Worm (Caenorhabditis elegans) whole organism, late embryonic: ENCODE measurements around the gene Y56A3A.33.

Source experiments
- C38D4.7 ChIP-seq: fragments of 200-800 bp; sonication (Bioruptor generic); optimal IDR thresholded peaks from 2 replicates; lab custom pipeline; 2018; ENCODE audit warnings: mild to moderate bottlenecking, missing genetic modification characterization, moderate library complexity, missing compliant biosample characterization
- K02D7.2 ChIP-seq: sonication (generic microtip); optimal IDR thresholded peaks from 2 replicates; lab custom pipeline; 2017; ENCODE audit warnings: mild to moderate bottlenecking, missing genetic modification characterization, missing compliant biosample characterization
- T23F11.4 ChIP-seq: fragments of 200-800 bp; sonication (Bioruptor generic); optimal IDR thresholded peaks from 2 replicates; lab custom pipeline; 2018; ENCODE audit warnings: mild to moderate bottlenecking, missing genetic modification characterization, missing compliant biosample characterization
- ama-1 ChIP-seq: fragments of 150-350 bp; optimal IDR thresholded peaks from 2 replicates; lab custom pipeline; 2014
- che-1 ChIP-seq: sonication (generic microtip); optimal IDR thresholded peaks from 2 replicates; lab custom pipeline; 2016; ENCODE audit warnings: mild to moderate bottlenecking, missing genetic modification characterization, missing compliant biosample characterization
- hlh-13 ChIP-seq: fragments of 200-800 bp; sonication (Bioruptor generic); optimal IDR thresholded peaks from 2 replicates; lab custom pipeline; 2018; ENCODE audit warnings: mild to moderate bottlenecking, missing genetic modification characterization, missing compliant biosample characterization
- lim-6 ChIP-seq: sonication (generic microtip); optimal IDR thresholded peaks from 2 replicates; lab custom pipeline; 2016; ENCODE audit warnings: missing genetic modification characterization, missing compliant biosample characterization
- lin-11 ChIP-seq: fragments of 200-800 bp; sonication (Bioruptor generic); optimal IDR thresholded peaks from 2 replicates; lab custom pipeline; 2018; ENCODE audit warnings: mild to moderate bottlenecking, missing genetic modification characterization, missing compliant biosample characterization
- nfya-1 ChIP-seq: sonication (generic microtip); optimal IDR thresholded peaks from 2 replicates; lab custom pipeline; 2017; ENCODE audit warnings: missing genetic modification characterization, mild to moderate bottlenecking, missing compliant biosample characterization, antibody characterized with exemption, moderate library complexity
- nhr-11 ChIP-seq: fragments of 150-350 bp; optimal IDR thresholded peaks from 2 replicates; lab custom pipeline; 2014; ENCODE audit warnings: missing biosample characterization, missing genetic modification characterization
- pat-9 ChIP-seq: fragments of 200-800 bp; sonication (Bioruptor generic); optimal IDR thresholded peaks from 2 replicates; lab custom pipeline; 2018; ENCODE audit warnings: mild to moderate bottlenecking, missing genetic modification characterization, moderate library complexity, missing compliant biosample characterization
- pqm-1 ChIP-seq: sonication (generic microtip); optimal IDR thresholded peaks from 2 replicates; lab custom pipeline; 2016; ENCODE audit warnings: missing genetic modification characterization, missing compliant biosample characterization
- sox-4 ChIP-seq: sonication (generic microtip); optimal IDR thresholded peaks from 2 replicates; lab custom pipeline; 2017; ENCODE audit warnings: mild to moderate bottlenecking, missing genetic modification characterization, inconsistent platforms, missing compliant biosample characterization

DNA sequence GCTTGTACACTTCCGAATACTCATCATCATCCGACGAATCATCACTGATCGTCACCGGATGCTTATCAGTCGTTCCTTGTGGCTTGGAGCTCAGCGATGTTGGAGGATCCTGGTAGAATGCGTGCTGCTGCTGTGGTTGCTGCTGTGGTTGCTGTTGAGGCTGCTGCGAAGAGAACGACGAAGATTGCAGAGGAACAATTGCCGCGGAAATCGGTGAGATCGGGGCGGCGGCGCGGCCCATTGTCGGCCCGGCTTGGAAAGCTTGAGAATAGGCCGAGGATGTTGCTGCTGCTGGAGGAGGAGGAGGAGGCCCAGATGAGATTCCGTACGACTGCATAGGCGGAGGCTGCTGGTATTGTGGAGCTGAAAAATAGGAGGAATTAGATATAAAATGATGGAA, 31.6 kb upstream of the Y56A3A.33 start:
- TF ChIP-seq lin-11 (tag; lab: Kevin White, UChicago) (no peak), lim-6 (no peak), hlh-13 (GFP tag; lab: Kevin White, UChicago) (no peak), sox-4 (tag; lab: Kevin White, UChicago) (no peak), K02D7.2 (tag; lab: Kevin White, UChicago) (no peak), nfya-1 (tag; lab: Kevin White, UChicago) (no peak), T23F11.4 (no peak), che-1 (no peak), pat-9 (tag; lab: Kevin White, UChicago) (no peak), ama-1 (no peak), pqm-1 (tag; lab: Kevin White, UChicago) (no peak), C38D4.7 (GFP tag; lab: Kevin White, UChicago) (no peak), nhr-11 (tag; lab: Kevin White, UChicago) (no peak)
